Fruit fly (Drosophila melanogaster): Measurements from ENCODE around the gene CG14658.

dm6 chr3R:4849035-4849656 lies 18.8 kb upstream of the CG14658 start:
- TF ChIP-seq ovo (GFP tag; optimal IDR thresholded peaks at IDR 0.05) (no peak), kay (GFP tag; ENCODE audit: borderline replicate concordance) (no peak)

All from whole organism, adult.